Worm (Caenorhabditis elegans): Measurements from ENCODE around the gene scpl-4.
A peak's percentile ranks its signal among the peaks of the same experiment; 100 is the strongest.

Gene scpl-4

ce11 chrV:10564830-10565365 lies 34.0 kb upstream of the scpl-4 start, which contains the start of gene cat-4:
Gene cat-4, plus strand, starts transcription at chrV:10564880.
- TF ChIP-seq sma-9 (GFP tag; optimal IDR thresholded peaks at IDR 0.05) = peak; percentile 50
- no peak for TF ChIP-seq sma-9 (tag; optimal IDR thresholded peaks at IDR 0.05)
- no peak for TF ChIP-seq peb-1 (tag; optimal IDR thresholded peaks at IDR 0.05)
- peak; percentile 19 for TF ChIP-seq gmeb-1 (tag; optimal IDR thresholded peaks at IDR 0.05)

ce11 chrV:10568496-10568895 lies 30.4 kb upstream of the scpl-4 start:
- no peak for TF ChIP-seq lin-39 (tag; optimal IDR thresholded peaks at IDR 0.05)
- TF ChIP-seq nhr-129 (tag; optimal IDR thresholded peaks at IDR 0.05) = no peak

- TF ChIP-seq sma-3 (GFP tag; optimal IDR thresholded peaks at IDR 0.05) (peak; percentile 21), nhr-129 (tag; optimal IDR thresholded peaks at IDR 0.05) (no peak)
Measured at ce11 chrV:10571523-10571922, 27.4 kb upstream of the scpl-4 start.

- TF ChIP-seq nhr-129 (tag; optimal IDR thresholded peaks at IDR 0.05) (no peak), mbf-1 (tag; optimal IDR thresholded peaks at IDR 0.05) (no peak), alr-1 (tag; optimal IDR thresholded peaks at IDR 0.05) (no peak), fos-1 (tag; optimal IDR thresholded peaks at IDR 0.05) (no peak)
Measured at ce11 chrV:10572614-10573013, 26.3 kb upstream of the scpl-4 start, which contains the start of gene del-6. Gene del-6, plus strand, starts transcription at chrV:10572914.

- TF ChIP-seq Y55F3AM.14 (GFP tag; optimal IDR thresholded peaks at IDR 0.05) (no peak), F13H6.1 (tag; optimal IDR thresholded peaks at IDR 0.05) (no peak), blmp-1 (tag; optimal IDR thresholded peaks at IDR 0.05; ENCODE audit: insufficient read depth) (no peak), nhr-12 (tag; optimal IDR thresholded peaks at IDR 0.05) (no peak), R02D3.7 (tag; optimal IDR thresholded peaks at IDR 0.05) (no peak), lin-13 (GFP tag; optimal IDR thresholded peaks at IDR 0.05) (no peak), unc-55 (GFP tag; optimal IDR thresholded peaks at IDR 0.05) (no peak), nhr-237 (tag; optimal IDR thresholded peaks at IDR 0.05) (no peak), zag-1 (tag; optimal IDR thresholded peaks at IDR 0.05) (no peak), alr-1 (tag; optimal IDR thresholded peaks at IDR 0.05) (no peak), snpc-4 (tag; optimal IDR thresholded peaks at IDR 0.05) (no peak), C34F6.9 (tag; optimal IDR thresholded peaks at IDR 0.05) (no peak), elt-1 (tag; optimal IDR thresholded peaks at IDR 0.05) (no peak), ZK546.5 (tag; optimal IDR thresholded peaks at IDR 0.05) (no peak), elt-3 (tag; optimal IDR thresholded peaks at IDR 0.05) (no peak), mab-5 (tag; optimal IDR thresholded peaks at IDR 0.05) (no peak), mbf-1 (tag; optimal IDR thresholded peaks at IDR 0.05) (no peak), aly-2 (tag; optimal IDR thresholded peaks at IDR 0.05) (no peak), ztf-4 (tag; optimal IDR thresholded peaks at IDR 0.05) (no peak)
Measured at ce11 chrV:10574197-10574596, 24.7 kb upstream of the scpl-4 start.

- TF ChIP-seq Y55F3AM.14 (GFP tag; optimal IDR thresholded peaks at IDR 0.05) (no peak), nhr-11 (tag; optimal IDR thresholded peaks at IDR 0.05) (no peak), R02D3.7 (tag; optimal IDR thresholded peaks at IDR 0.05) (no peak), mbf-1 (tag; optimal IDR thresholded peaks at IDR 0.05) (no peak), nhr-21 (tag; optimal IDR thresholded peaks at IDR 0.05) (no peak), nhr-237 (tag; optimal IDR thresholded peaks at IDR 0.05) (no peak), nhr-77 (tag; optimal IDR thresholded peaks at IDR 0.05) (no peak), lin-39 (tag; optimal IDR thresholded peaks at IDR 0.05) (no peak), nhr-10 (tag; optimal IDR thresholded peaks at IDR 0.05) (no peak), snpc-4 (tag; optimal IDR thresholded peaks at IDR 0.05) (no peak), gmeb-1 (tag; optimal IDR thresholded peaks at IDR 0.05) (no peak), skn-1 (tag; optimal IDR thresholded peaks at IDR 0.05) (no peak)
Measured at ce11 chrV:10576319-10576718, 22.6 kb upstream of the scpl-4 start, which contains the start of gene vps-54. Gene vps-54, minus strand, starts transcription at chrV:10576419.

ce11 chrV:10578226-10578625 lies 20.7 kb upstream of the scpl-4 start, which contains the start of gene mics-1:
Gene mics-1, minus strand, starts transcription at chrV:10578326.
- no peak for TF ChIP-seq nhr-23 (tag; optimal IDR thresholded peaks at IDR 0.05)
- TF ChIP-seq nhr-129 (tag; optimal IDR thresholded peaks at IDR 0.05) = no peak
- no peak for TF ChIP-seq lin-13 (GFP tag; optimal IDR thresholded peaks at IDR 0.05)
- TF ChIP-seq nhr-6 (tag; optimal IDR thresholded peaks at IDR 0.05) = no peak
- no peak for TF ChIP-seq nhr-25 (tag; optimal IDR thresholded peaks at IDR 0.05)
- TF ChIP-seq crh-2 (tag; optimal IDR thresholded peaks at IDR 0.05) = no peak
- no peak for TF ChIP-seq Y55F3AM.14 (GFP tag; optimal IDR thresholded peaks at IDR 0.05)
- TF ChIP-seq sma-9 (GFP tag; optimal IDR thresholded peaks at IDR 0.05) = no peak
- no peak for TF ChIP-seq sma-9 (tag; optimal IDR thresholded peaks at IDR 0.05)
- no peak for TF ChIP-seq ceh-16 (tag; optimal IDR thresholded peaks at IDR 0.05)

All from whole organism, L2 larva.